Fruit fly (Drosophila melanogaster): ENCODE data around the gene CG11693.

CG11693 gene

dm6 chr3R:8333768-8334470 is 23.3 kb upstream of the CG11693 start, which contains the start of gene Poxm (continued):
- no peak for TF ChIP-seq CG12236 (GFP tag; optimal IDR thresholded peaks at IDR 0.05)
- TF ChIP-seq pnt (GFP tag; optimal IDR thresholded peaks at IDR 0.05), result peak; percentile 80
- TF ChIP-seq TFAM (GFP tag; optimal IDR thresholded peaks at IDR 0.05), result peak; percentile 59
- TF ChIP-seq Gsc (GFP tag; IDR thresholded peaks at IDR 0.05), result peak; percentile 86
- peak; percentile 19 for TF ChIP-seq Bteb2 (GFP tag; optimal IDR thresholded peaks at IDR 0.05)
- peak; percentile 97 for TF ChIP-seq CG18262 (tag; optimal IDR thresholded peaks at IDR 0.05)
- TF ChIP-seq CG34376 (GFP tag; optimal IDR thresholded peaks at IDR 0.05), result peak; percentile 18
- TF ChIP-seq Camta (GFP tag; optimal IDR thresholded peaks at IDR 0.05), result peak; percentile 66
- TF ChIP-seq CG16863 (GFP tag; optimal IDR thresholded peaks at IDR 0.05), result peak; percentile 66
- TF ChIP-seq Taf1 (GFP tag; IDR thresholded peaks at IDR 0.05), result peak; percentile 49; the same call in 1 of the 2 replicates
- peak; percentile 91 for TF ChIP-seq tgo (GFP tag; IDR thresholded peaks at IDR 0.05)
- no peak for TF ChIP-seq CG3163 (GFP tag; optimal IDR thresholded peaks at IDR 0.05)
- TF ChIP-seq eyg (GFP tag; optimal IDR thresholded peaks at IDR 0.05), result peak; percentile 14
- peak; percentile 60 for TF ChIP-seq mam (GFP tag; optimal IDR thresholded peaks at IDR 0.05)
- TF ChIP-seq CG2889 (GFP tag; IDR thresholded peaks at IDR 0.05), result 0 out of 3 replicates have a peak, but pooled peaks have one; percentile 51
- TF ChIP-seq Sin3A (optimal IDR thresholded peaks at IDR 0.05), result no peak
- 0 out of 3 replicates have a peak, but pooled peaks have one; percentile 49 for TF ChIP-seq mld (GFP tag; IDR thresholded peaks at IDR 0.05; ENCODE audit: partially characterized antibody)
- peak; percentile 81; the same call in 2 of the 3 replicates for TF ChIP-seq B-H1 (GFP tag; IDR thresholded peaks at IDR 0.05)
- TF ChIP-seq grau (tag; optimal IDR thresholded peaks at IDR 0.05), result peak; percentile 93
- TF ChIP-seq CG6272 (GFP tag; IDR thresholded peaks at IDR 0.05), result peak; percentile 83
- peak; percentile 86 for TF ChIP-seq ro (GFP tag; IDR thresholded peaks at IDR 0.05)
- TF ChIP-seq CG11696 (GFP tag; IDR thresholded peaks at IDR 0.05), result peak; percentile 66
- TF ChIP-seq Ptx1 (GFP tag; IDR thresholded peaks at IDR 0.05), result peak; percentile 94
- TF ChIP-seq shn (GFP tag; optimal IDR thresholded peaks at IDR 0.05), result peak; percentile 8
- no peak for TF ChIP-seq sc (optimal IDR thresholded peaks at IDR 0.05)
- TF ChIP-seq sc (GFP tag; optimal IDR thresholded peaks at IDR 0.05), result peak; percentile 91
- peak; percentile 82 for TF ChIP-seq sd (tag; optimal IDR thresholded peaks at IDR 0.05)
- peak; percentile 57 for TF ChIP-seq CG12219 (GFP tag; optimal IDR thresholded peaks at IDR 0.05)
- peak; percentile 65; the same call in 2 of the 3 replicates for TF ChIP-seq CG6175 (GFP tag; IDR thresholded peaks at IDR 0.05)
- no peak for TF ChIP-seq CG11398 (GFP tag; optimal IDR thresholded peaks at IDR 0.05)
- TF ChIP-seq Nf-YC (tag; optimal IDR thresholded peaks at IDR 0.05), result peak; percentile 94
- TF ChIP-seq sens-2 (GFP tag; IDR thresholded peaks at IDR 0.05), result no peak; the same call in 1 of the 2 replicates
- peak; percentile 85 for TF ChIP-seq CG10543 (GFP tag; optimal IDR thresholded peaks at IDR 0.05)
- TF ChIP-seq knrl (GFP tag; IDR thresholded peaks at IDR 0.05; ENCODE audit: partially characterized antibody), result peak; percentile 69; the same call in 2 of the 3 replicates
- TF ChIP-seq rib (GFP tag; IDR thresholded peaks at IDR 0.05), result no peak
- peak; percentile 71 for TF ChIP-seq Rx (GFP tag; IDR thresholded peaks at IDR 0.05)
- no peak for TF ChIP-seq pros (GFP tag; optimal IDR thresholded peaks at IDR 0.05)
- peak; percentile 47; the same call in 1 of the 2 replicates for TF ChIP-seq wdn (GFP tag; IDR thresholded peaks at IDR 0.05)
- TF ChIP-seq esg (GFP tag; conservative IDR thresholded peaks at IDR 0.05), result peak; percentile 88
- peak; percentile 87 for TF ChIP-seq Dek (tag; optimal IDR thresholded peaks at IDR 0.05)
- TF ChIP-seq CG9876 (GFP tag; optimal IDR thresholded peaks at IDR 0.05), result no peak
- TF ChIP-seq CG7372 (GFP tag; IDR thresholded peaks at IDR 0.05), result peak; percentile 89
- peak; percentile 72 for TF ChIP-seq CG15073 (GFP tag; optimal IDR thresholded peaks at IDR 0.05)
- TF ChIP-seq CG9609 (GFP tag; optimal IDR thresholded peaks at IDR 0.05), result peak; percentile 7
- peak; percentile 1 for TF ChIP-seq CTCF (GFP tag; optimal IDR thresholded peaks at IDR 0.05)
- TF ChIP-seq danr (GFP tag; IDR thresholded peaks at IDR 0.05), result peak; percentile 86
- TF ChIP-seq CG18764 (GFP tag; optimal IDR thresholded peaks at IDR 0.05), result peak; percentile 73
- TF ChIP-seq ewg (GFP tag; optimal IDR thresholded peaks at IDR 0.05), result peak; percentile 86
- no peak for TF ChIP-seq abd-A (tag; optimal IDR thresholded peaks at IDR 0.05)
- peak; percentile 57 for TF ChIP-seq CG11085 (GFP tag; IDR thresholded peaks at IDR 0.05)
- TF ChIP-seq CG7271 (tag; optimal IDR thresholded peaks at IDR 0.05), result no peak
- peak; percentile 23 for TF ChIP-seq CG12071 (GFP tag; optimal IDR thresholded peaks at IDR 0.05)

Data from whole organism, embryonic.